Worm (Caenorhabditis elegans) whole organism, mixed stage, embryonic: ENCODE data around the gene F17A2.16.

Source experiments
- M03D4.4 ChIP-seq: sonication (generic microtip); optimal IDR thresholded peaks from 2 replicates; lab custom pipeline; 2017; ENCODE audit warnings: mild to moderate bottlenecking, missing genetic modification characterization, missing compliant biosample characterization
- bed-3 ChIP-seq: fragments of 200-800 bp; sonication (Bioruptor generic); optimal IDR thresholded peaks from 3 replicates; lab custom pipeline; 2018; ENCODE audit warnings: mild to moderate bottlenecking, missing genetic modification characterization, moderate library complexity, missing compliant biosample characterization
- blmp-1 ChIP-seq: fragments of 150-350 bp; optimal IDR thresholded peaks from 2 replicates; lab custom pipeline; 2014; ENCODE audit warnings: missing biosample characterization, missing genetic modification characterization
- ceh-39 ChIP-seq: fragments of 150-350 bp; optimal IDR thresholded peaks from 2 replicates; lab custom pipeline; 2014; ENCODE audit warnings: missing biosample characterization, missing genetic modification characterization
- ces-1 ChIP-seq: fragments of 150-350 bp; optimal IDR thresholded peaks from 2 replicates; lab custom pipeline; 2014; ENCODE audit warnings: missing biosample characterization, missing genetic modification reagents, missing genetic modification characterization
- cnd-1 ChIP-seq: fragments of 200-800 bp; sonication (Bioruptor generic); optimal IDR thresholded peaks from 2 replicates; lab custom pipeline; 2018; ENCODE audit warnings: mild to moderate bottlenecking, missing genetic modification characterization, missing compliant biosample characterization
- drap-1 ChIP-seq: fragments of 200-800 bp; sonication (Bioruptor generic); optimal IDR thresholded peaks from 3 replicates; lab custom pipeline; 2018; ENCODE audit warnings: mild to moderate bottlenecking, missing genetic modification characterization, missing compliant biosample characterization
- elt-1 ChIP-seq: sonication (generic microtip); optimal IDR thresholded peaks from 2 replicates; lab custom pipeline; 2017; ENCODE audit warnings: missing genetic modification characterization, mild to moderate bottlenecking, missing compliant biosample characterization, antibody characterized with exemption, moderate library complexity, borderline replicate concordance; ENCODE audit not compliant: insufficient read depth
- elt-3 ChIP-seq: fragments of 150-350 bp; optimal IDR thresholded peaks from 2 replicates; lab custom pipeline; 2014; ENCODE audit warnings: missing biosample characterization, missing genetic modification characterization
- flh-1 ChIP-seq: fragments of 200-800 bp; sonication (Bioruptor generic); optimal IDR thresholded peaks from 2 replicates; lab custom pipeline; 2018; ENCODE audit warnings: mild to moderate bottlenecking, missing genetic modification characterization, moderate library complexity, missing compliant biosample characterization
- ham-2 ChIP-seq: fragments of 200-800 bp; sonication (Bioruptor generic); optimal IDR thresholded peaks from 2 replicates; lab custom pipeline; 2018; ENCODE audit warnings: mild to moderate bottlenecking, missing genetic modification characterization, missing compliant biosample characterization
- hlh-1 ChIP-seq: fragments of 150-350 bp; optimal IDR thresholded peaks from 2 replicates; lab custom pipeline; 2014; ENCODE audit warnings: missing biosample characterization, missing genetic modification reagents, missing genetic modification characterization
- lin-32 ChIP-seq: fragments of 200-800 bp; sonication (Bioruptor generic); optimal IDR thresholded peaks from 2 replicates; lab custom pipeline; 2018; ENCODE audit warnings: mild to moderate bottlenecking, missing genetic modification characterization, missing compliant biosample characterization
- lsy-2 ChIP-seq: fragments of 150-350 bp; optimal IDR thresholded peaks from 2 replicates; lab custom pipeline; 2014; ENCODE audit warnings: missing biosample characterization, missing genetic modification characterization
- mab-5 ChIP-seq: fragments of 150-350 bp; optimal IDR thresholded peaks from 2 replicates; lab custom pipeline; 2014; ENCODE audit warnings: missing biosample characterization, missing genetic modification characterization
- mep-1 ChIP-seq: fragments of 150-350 bp; optimal IDR thresholded peaks from 2 replicates; lab custom pipeline; 2017; ENCODE audit warnings: missing biosample characterization, missing genetic modification reagents, missing genetic modification characterization, inconsistent platforms
- mls-2 ChIP-seq: sonication (generic microtip); optimal IDR thresholded peaks from 2 replicates; lab custom pipeline; 2016; ENCODE audit warnings: mild to moderate bottlenecking, missing genetic modification characterization, moderate library complexity, missing compliant biosample characterization
- nhr-12 ChIP-seq: fragments of 150-350 bp; optimal IDR thresholded peaks from 2 replicates; lab custom pipeline; 2014; ENCODE audit warnings: missing biosample characterization, missing genetic modification characterization
- nhr-2 ChIP-seq: fragments of 150-350 bp; optimal IDR thresholded peaks from 2 replicates; lab custom pipeline; 2014; ENCODE audit warnings: missing biosample characterization, missing genetic modification characterization
- nhr-237 ChIP-seq: fragments of 150-350 bp; optimal IDR thresholded peaks from 2 replicates; lab custom pipeline; 2014; ENCODE audit warnings: missing biosample characterization, missing genetic modification characterization
- nhr-28 ChIP-seq: fragments of 150-350 bp; optimal IDR thresholded peaks from 2 replicates; lab custom pipeline; 2014; ENCODE audit warnings: missing biosample characterization, missing genetic modification characterization
- nhr-76 ChIP-seq: sonication (generic microtip); optimal IDR thresholded peaks from 2 replicates; lab custom pipeline; 2017; ENCODE audit warnings: missing biosample characterization, missing genetic modification characterization
- pha-4 ChIP-seq: fragments of 150-350 bp; optimal IDR thresholded peaks from 2 replicates; lab custom pipeline; 2018; ENCODE audit warnings: missing biosample characterization, missing genetic modification reagents, missing genetic modification characterization
- sem-2 ChIP-seq: fragments of 200-800 bp; sonication (Bioruptor generic); optimal IDR thresholded peaks from 2 replicates; lab custom pipeline; 2018; ENCODE audit warnings: mild to moderate bottlenecking, missing genetic modification characterization, missing compliant biosample characterization
- snpc-4 ChIP-seq: fragments of 150-350 bp; optimal IDR thresholded peaks from 2 replicates; lab custom pipeline; 2014; ENCODE audit warnings: missing biosample characterization, missing genetic modification characterization
- sptf-1 ChIP-seq: sonication (generic microtip); optimal IDR thresholded peaks from 2 replicates; lab custom pipeline; 2017; ENCODE audit warnings: mild to moderate bottlenecking, missing genetic modification characterization, moderate library complexity, missing compliant biosample characterization
- unc-120 ChIP-seq: sonication (generic microtip); optimal IDR thresholded peaks from 2 replicates; lab custom pipeline; 2017; ENCODE audit warnings: missing genetic modification characterization, missing compliant biosample characterization; ENCODE audit not compliant: poor library complexity, severe bottlenecking
- unc-39 ChIP-seq: fragments of 150-350 bp; optimal IDR thresholded peaks from 2 replicates; lab custom pipeline; 2014; ENCODE audit warnings: missing biosample characterization, missing genetic modification characterization
- unc-62 ChIP-seq: fragments of 150-350 bp; optimal IDR thresholded peaks from 2 replicates; lab custom pipeline; 2014; ENCODE audit warnings: missing biosample characterization, missing genetic modification reagents, missing genetic modification characterization
- ztf-11 ChIP-seq: fragments of 150-350 bp; optimal IDR thresholded peaks from 2 replicates; lab custom pipeline; 2014; ENCODE audit warnings: missing biosample characterization, missing genetic modification characterization

The F17A2.16 gene

DNA sequence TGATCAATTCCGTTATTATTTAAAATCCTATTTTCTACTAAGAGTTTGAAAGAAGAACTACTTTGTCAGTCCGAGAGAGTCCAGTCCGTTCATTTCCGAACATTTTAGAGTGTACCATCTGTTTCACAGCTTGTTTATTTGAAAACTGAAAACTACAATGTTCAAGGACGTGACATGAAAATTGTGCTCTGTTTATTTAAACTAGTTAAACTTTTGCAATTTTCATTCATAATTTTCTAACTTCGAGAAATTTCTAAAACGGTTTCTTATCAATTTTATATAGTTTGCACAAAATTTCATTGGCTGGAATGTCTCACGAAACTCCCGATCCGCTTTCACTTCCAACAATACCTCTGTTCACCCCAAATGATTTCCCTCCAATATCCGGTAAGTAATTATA lies 27.8 kb upstream of the F17A2.16 start, which contains the start of gene C04B4.1:
TSS of gene C04B4.1 (plus strand) at position 301 of the 400 bp plus-strand sequence.
- TF ChIP-seq elt-3 (no peak), ham-2 (GFP tag; lab: Kevin White, UChicago) (no peak), ceh-39 (tag; lab: Kevin White, UChicago) (no peak), cnd-1 (tag; lab: Kevin White, UChicago) (no peak), pha-4 (tag; lab: Kevin White, UChicago) (no peak), unc-62 (no peak), mls-2 (no peak), nhr-28 (tag; lab: Kevin White, UChicago) (no peak), mep-1 (tag; lab: Kevin White, UChicago) (no peak), elt-1 (tag; lab: Kevin White, UChicago) (no peak), bed-3 (no peak), nhr-237 (tag; lab: Kevin White, UChicago) (no peak), drap-1 (GFP tag; lab: Kevin White, UChicago) (no peak), mab-5 (no peak), sem-2 (GFP tag; lab: Kevin White, UChicago) (no peak), flh-1 (GFP tag; lab: Kevin White, UChicago) (no peak), unc-120 (tag; lab: Kevin White, UChicago) (no peak), ces-1 (GFP tag; lab: Kevin White, UChicago) (no peak), nhr-12 (tag; lab: Kevin White, UChicago) (no peak)

DNA sequence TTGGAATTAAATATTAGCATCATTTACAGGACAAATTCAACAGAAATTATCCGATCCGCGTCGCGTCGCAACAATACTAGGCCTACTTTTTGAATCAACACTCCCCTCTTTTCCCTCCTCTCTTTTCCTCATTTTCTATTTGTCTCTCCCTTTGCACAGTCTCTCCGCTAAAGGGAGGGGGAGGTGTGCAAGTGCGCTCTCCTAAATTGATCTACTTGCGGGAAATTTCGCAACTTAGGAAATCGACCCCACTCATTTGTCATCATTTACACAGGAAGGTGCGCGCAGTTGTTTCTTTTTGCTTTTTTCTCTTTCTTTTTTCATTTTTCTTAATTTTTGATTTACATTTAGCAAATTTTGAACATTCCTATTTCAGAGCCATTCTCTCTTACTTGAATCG lies 25.3 kb upstream of the F17A2.16 start, which contains the start of gene C04B4.2:
TSS of gene C04B4.2 (plus strand) at position 371 of the 400 bp plus-strand sequence.
- TF ChIP-seq unc-62 (no peak), ham-2 (GFP tag; lab: Kevin White, UChicago) (no peak), M03D4.4 (tag; lab: Kevin White, UChicago) (no peak), unc-39 (tag; lab: Kevin White, UChicago) (no peak), sem-2 (GFP tag; lab: Kevin White, UChicago) (no peak), flh-1 (GFP tag; lab: Kevin White, UChicago) (no peak), nhr-28 (tag; lab: Kevin White, UChicago) (no peak)

DNA sequence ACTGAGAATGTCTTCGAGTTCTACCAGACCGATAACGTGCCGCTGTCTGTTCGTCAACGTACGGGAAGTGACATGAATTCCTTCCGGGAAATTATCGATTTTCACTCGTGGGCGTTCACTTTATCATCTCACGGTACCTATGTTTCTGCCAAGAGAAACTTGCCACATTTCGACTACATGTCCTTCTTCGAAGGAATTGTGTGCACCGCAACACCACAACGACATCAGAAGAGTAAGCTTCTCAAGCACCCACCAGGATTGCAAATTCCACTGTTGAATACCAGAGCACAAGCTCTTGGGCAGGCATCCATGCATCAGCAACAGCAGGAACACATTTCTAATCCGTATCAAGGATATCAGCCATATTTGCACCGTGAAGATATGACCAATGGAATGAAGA lies 24.1 kb upstream of the F17A2.16 start:
- TF ChIP-seq unc-120 (tag; lab: Kevin White, UChicago): no peak
- no peak for TF ChIP-seq mep-1 (tag; lab: Kevin White, UChicago)
- no peak for TF ChIP-seq unc-62
- TF ChIP-seq ceh-39 (tag; lab: Kevin White, UChicago): no peak
- TF ChIP-seq nhr-12 (tag; lab: Kevin White, UChicago): no peak
- no peak for TF ChIP-seq sptf-1 (tag; lab: Kevin White, UChicago)
- TF ChIP-seq ztf-11: no peak
- no peak for TF ChIP-seq hlh-1 (tag; lab: Kevin White, UChicago)
- no peak for TF ChIP-seq ces-1 (GFP tag; lab: Kevin White, UChicago)
- TF ChIP-seq snpc-4 (tag; lab: Kevin White, UChicago): no peak
- no peak for TF ChIP-seq elt-1 (tag; lab: Kevin White, UChicago)
- no peak for TF ChIP-seq flh-1 (GFP tag; lab: Kevin White, UChicago)
- no peak for TF ChIP-seq mls-2
- no peak for TF ChIP-seq blmp-1 (tag; lab: Kevin White, UChicago)
- TF ChIP-seq drap-1 (GFP tag; lab: Kevin White, UChicago): no peak
- TF ChIP-seq lin-32 (GFP tag; lab: Kevin White, UChicago): no peak
- TF ChIP-seq lsy-2: no peak
- no peak for TF ChIP-seq nhr-237 (tag; lab: Kevin White, UChicago)
- TF ChIP-seq nhr-2: no peak

DNA sequence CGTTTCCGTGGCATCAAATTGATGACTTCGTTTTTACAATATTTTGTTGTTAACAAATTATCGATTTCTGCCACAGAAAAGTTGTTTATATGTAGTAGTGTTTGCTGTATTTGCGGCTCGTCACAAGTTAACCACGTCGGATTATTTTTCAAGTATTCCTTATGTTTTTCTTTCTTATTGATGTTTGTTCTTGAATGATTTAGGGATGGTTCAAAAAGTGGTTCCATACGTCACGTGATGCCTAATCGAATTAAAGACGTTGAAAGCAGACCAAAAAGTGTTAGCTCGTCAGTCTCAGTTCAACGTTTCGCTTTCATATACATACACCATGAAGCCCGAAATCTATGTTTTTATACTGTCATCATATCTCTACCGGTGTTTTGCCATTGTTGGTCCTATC lies 22.8 kb upstream of the F17A2.16 start, which contains the start of gene lips-2:
TSS of gene lips-2 (plus strand) at position 301 of the 400 bp plus-strand sequence.
- TF ChIP-seq elt-3 (no peak), elt-1 (tag; lab: Kevin White, UChicago) (no peak), ham-2 (GFP tag; lab: Kevin White, UChicago) (no peak), nhr-12 (tag; lab: Kevin White, UChicago) (no peak), nhr-2 (no peak), ceh-39 (tag; lab: Kevin White, UChicago) (no peak), unc-120 (tag; lab: Kevin White, UChicago) (no peak), lin-32 (GFP tag; lab: Kevin White, UChicago) (no peak), nhr-76 (no peak), hlh-1 (tag; lab: Kevin White, UChicago) (no peak), mls-2 (no peak)
